Fruit fly (Drosophila melanogaster) whole organism, wandering third instar larva: ENCODE results near the gene CG2604.

Experiments used
- GATAd ChIP-seq: sonication (Bioruptor generic); optimal IDR thresholded peaks from 2 replicates; lab custom pipeline; 2016; ENCODE audit warnings: missing biosample characterization, missing genetic modification characterization
- br ChIP-seq: fragments of 200-800 bp; sonication (Bioruptor generic); optimal IDR thresholded peaks from 2 replicates; lab custom pipeline; 2016; ENCODE audit warnings: missing biosample characterization, missing genetic modification characterization
- woc ChIP-seq: sonication (Bioruptor generic); optimal IDR thresholded peaks from 2 replicates; lab custom pipeline; 2016; ENCODE audit warnings: missing biosample characterization, mild to moderate bottlenecking, missing genetic modification characterization

- TF ChIP-seq GATAd (no peak), br (GFP tag; lab: Kevin White, UChicago) (peak; percentile 23), woc (GFP tag; lab: Kevin White, UChicago) (no peak)
These were observed 24.9 kb downstream of the CG2604 start for dm6 chr3R:5198302-5198701.
